Worm (Caenorhabditis elegans) whole organism, L4/young adult: ENCODE results near the gene clec-122.

Source experiments
- W03F9.2 ChIP-seq: fragments of 150-350 bp; optimal IDR thresholded peaks from 2 replicates; lab custom pipeline; 2014; ENCODE audit warnings: missing biosample characterization, missing genetic modification characterization
- dao-5 ChIP-seq: sonication (generic microtip); optimal IDR thresholded peaks from 2 replicates; lab custom pipeline; 2016; ENCODE audit warnings: missing genotype, missing genetic modification characterization, moderate library complexity, missing compliant biosample characterization
- him-1 ChIP-seq: sonication (generic microtip); optimal IDR thresholded peaks from 2 replicates; lab custom pipeline; 2016; ENCODE audit warnings: missing genotype, missing genetic modification reagents, missing genetic modification characterization, missing compliant biosample characterization

- no peak for TF ChIP-seq dao-5 (tag; lab: Kevin White, UChicago)
- no peak for TF ChIP-seq W03F9.2 (tag; lab: Kevin White, UChicago)
- TF ChIP-seq him-1: no peak
These were observed 20.5 kb downstream of the clec-122 start, which contains the start of gene ins-19 for ce11 chrII:3126341-3126740.
